Worm (Caenorhabditis elegans): ENCODE data around the gene ZK856.5.

Gene ZK856.5

DNA sequence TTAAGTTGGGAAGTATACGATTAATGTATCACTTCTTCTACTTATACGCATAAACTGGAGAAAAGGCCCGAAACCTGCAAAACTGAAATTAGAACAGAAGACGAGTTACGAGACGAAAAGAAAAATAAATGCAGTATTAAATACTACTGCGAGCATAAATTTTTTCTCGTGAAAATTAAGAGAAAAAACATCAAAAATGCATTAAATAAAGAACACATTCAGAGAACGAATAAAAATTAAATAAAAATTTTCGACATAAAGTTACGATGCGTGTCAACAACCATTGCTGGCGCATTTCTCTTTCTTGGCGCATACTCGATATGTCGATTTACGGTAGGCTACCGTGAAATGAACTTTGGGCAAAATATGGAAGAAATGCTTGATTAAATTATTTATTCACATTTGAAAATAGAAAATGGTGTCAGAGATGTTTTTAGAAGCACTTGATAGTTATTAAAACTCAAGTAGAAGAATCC is 15.0 kb upstream of the ZK856.5 start, which contains the start of the genes ZK856.19 and ZK856.11 (continued):
- peak; percentile 72 for TF ChIP-seq mes-2 (tag; optimal IDR thresholded peaks at IDR 0.05; ENCODE audit: poor library complexity, severe bottlenecking)
- peak; percentile 24 for TF ChIP-seq hlh-30 (tag; optimal IDR thresholded peaks at IDR 0.05; ENCODE audit: insufficient read depth)
- TF ChIP-seq T20F7.1 (GFP tag; optimal IDR thresholded peaks at IDR 0.05) = peak; percentile 42
- TF ChIP-seq nhr-102 (tag; optimal IDR thresholded peaks at IDR 0.05) = peak; percentile 64
- no peak for TF ChIP-seq nhr-10 (tag; optimal IDR thresholded peaks at IDR 0.05)
- peak; percentile 59 for TF ChIP-seq nhr-6 (tag; optimal IDR thresholded peaks at IDR 0.05)
- no peak for TF ChIP-seq zfp-3 (GFP tag; conservative IDR thresholded peaks at IDR 0.05)
- TF ChIP-seq daf-12 (tag; optimal IDR thresholded peaks at IDR 0.05) = no peak
- peak; percentile 47 for TF ChIP-seq nhr-28 (tag; optimal IDR thresholded peaks at IDR 0.05)
- TF ChIP-seq zip-2 (tag; optimal IDR thresholded peaks at IDR 0.05) = no peak
- TF ChIP-seq lin-13 (GFP tag; optimal IDR thresholded peaks at IDR 0.05) = no peak
- no peak for TF ChIP-seq nhr-111 (GFP tag; optimal IDR thresholded peaks at IDR 0.05)
- TF ChIP-seq mxl-2 (GFP tag; conservative IDR thresholded peaks at IDR 0.05) = no peak
- TF ChIP-seq zip-11 (GFP tag; IDR thresholded peaks at IDR 0.05) = no peak
- no peak for TF ChIP-seq spr-1 (tag; optimal IDR thresholded peaks at IDR 0.05)
- TF ChIP-seq mxl-3 (GFP tag; optimal IDR thresholded peaks at IDR 0.05) = no peak
- no peak for TF ChIP-seq snpc-1.2 (GFP tag; IDR thresholded peaks at IDR 0.05)
- no peak for TF ChIP-seq daf-8 (GFP tag; IDR thresholded peaks at IDR 0.05)
- TF ChIP-seq set-16 (GFP tag; IDR thresholded peaks at IDR 0.05) = no peak
- TF ChIP-seq Y48G9A.11 (GFP tag; IDR thresholded peaks at IDR 0.05) = no peak
- no peak for TF ChIP-seq nhr-237 (tag; optimal IDR thresholded peaks at IDR 0.05)
- peak; percentile 10 for TF ChIP-seq nhr-77 (tag; optimal IDR thresholded peaks at IDR 0.05)
- no peak for TF ChIP-seq unc-130 (GFP tag; optimal IDR thresholded peaks at IDR 0.05)
- no peak for TF ChIP-seq nhr-42 (GFP tag; IDR thresholded peaks at IDR 0.05)
- TF ChIP-seq nhr-11 (tag; optimal IDR thresholded peaks at IDR 0.05) = peak; percentile 11
- no peak for TF ChIP-seq gei-8 (GFP tag; optimal IDR thresholded peaks at IDR 0.05)
- 0 out of 2 replicates have a peak, but pooled peaks have one; percentile 23 for TF ChIP-seq hmg-1.1 (GFP tag; IDR thresholded peaks at IDR 0.05)
- no peak for TF ChIP-seq lin-29 (GFP tag; IDR thresholded peaks at IDR 0.05)
- TF ChIP-seq egl-27 (tag; optimal IDR thresholded peaks at IDR 0.05) = no peak
- TF ChIP-seq snpc-4 (tag; optimal IDR thresholded peaks at IDR 0.05) = no peak
- TF ChIP-seq madf-5 (GFP tag; IDR thresholded peaks at IDR 0.05) = no peak
- no peak for TF ChIP-seq unc-39 (tag; optimal IDR thresholded peaks at IDR 0.05)
- no peak for TF ChIP-seq ceh-32 (tag; optimal IDR thresholded peaks at IDR 0.05; ENCODE audit: poor library complexity)
- TF ChIP-seq F49E8.2 (tag; optimal IDR thresholded peaks at IDR 0.05; ENCODE audit: borderline replicate concordance) = no peak
- no peak for TF ChIP-seq egl-43 (GFP tag; IDR thresholded peaks at IDR 0.05)
- no peak for TF ChIP-seq D1046.2 (GFP tag; IDR thresholded peaks at IDR 0.05)
- no peak for TF ChIP-seq spr-3 (GFP tag; optimal IDR thresholded peaks at IDR 0.05)
- no peak for TF ChIP-seq fos-1 (tag; optimal IDR thresholded peaks at IDR 0.05)
- TF ChIP-seq F37D6.2 (tag; optimal IDR thresholded peaks at IDR 0.05) = no peak
- TF ChIP-seq zag-1 (tag; optimal IDR thresholded peaks at IDR 0.05) = no peak
- TF ChIP-seq dmd-6 (GFP tag; IDR thresholded peaks at IDR 0.05) = peak; percentile 42; the same call in 1 of the 2 replicates
- TF ChIP-seq madf-9 (GFP tag; conservative IDR thresholded peaks at IDR 0.05) = no peak
- no peak for TF ChIP-seq fkh-10 (GFP tag; optimal IDR thresholded peaks at IDR 0.05)
- TF ChIP-seq aha-1 (tag) = no peak
- no peak for TF ChIP-seq ZK546.5 (tag; optimal IDR thresholded peaks at IDR 0.05)
- TF ChIP-seq duxl-1 (tag; optimal IDR thresholded peaks at IDR 0.05; ENCODE audit: poor library complexity) = peak; percentile 74
- TF ChIP-seq sdz-12 (GFP tag; optimal IDR thresholded peaks at IDR 0.05) = no peak
- no peak for TF ChIP-seq Y5F2A.4 (GFP tag; optimal IDR thresholded peaks at IDR 0.05)
- TF ChIP-seq arid-1 (GFP tag; conservative IDR thresholded peaks at IDR 0.05) = 0 out of 2 replicates have a peak, but pooled peaks have one; percentile 31
- TF ChIP-seq attf-4 (tag; optimal IDR thresholded peaks at IDR 0.05) = no peak
- TF ChIP-seq F26F4.8 (GFP tag; conservative IDR thresholded peaks at IDR 0.05) = no peak
- no peak for TF ChIP-seq mdt-29 (GFP tag; IDR thresholded peaks at IDR 0.05)

Measured in whole organism, L4 larva.